Fruit fly (Drosophila melanogaster) S2 (cell line): ENCODE data around the gene Naa60.

ENCODE experiments used
- CG8478 ChIP-seq: fragments of >200 bp; optimal IDR thresholded peaks from 2 replicates; lab custom pipeline; 2018
- CTCF ChIP-seq, 2 experiments: fragments of >200 bp; optimal IDR thresholded peaks; 2 replicates each; lab custom pipeline; 2018

The Naa60 gene

dm6 chr3L:9760151-9760749 lies 33.6 kb downstream of the Naa60 start, which contains the start of gene CG42268:
Gene CG42268, minus strand, starts transcription at chr3L:9760395.
- TF ChIP-seq CTCF (optimal IDR thresholded peaks at IDR 0.05; lab: Kevin White, UChicago) = no peak
- no peak for TF ChIP-seq CG8478 (lab: Kevin White, UChicago)

- TF ChIP-seq CTCF (optimal IDR thresholded peaks at IDR 0.05; lab: Kevin White, UChicago) = no peak
- TF ChIP-seq CG8478 (lab: Kevin White, UChicago) = no peak
Observed at dm6 chr3L:9762036-9762597, 35.4 kb downstream of the Naa60 start.

- TF ChIP-seq CTCF (optimal IDR thresholded peaks at IDR 0.05; lab: Kevin White, UChicago) (no peak), CG8478 (lab: Kevin White, UChicago) (no peak)
Observed at dm6 chr3L:9763389-9763917, 36.8 kb downstream of the Naa60 start, which contains the start of gene Ae2. Gene Ae2, plus strand, starts transcription at chr3L:9763544.

dm6 chr3L:9764307-9764706 lies 37.6 kb downstream of the Naa60 start:
- TF ChIP-seq CG8478 (lab: Kevin White, UChicago) (no peak), CTCF (optimal IDR thresholded peaks at IDR 0.05; lab: Kevin White, UChicago) (no peak)

dm6 chr3L:9764915-9765709 lies 38.4 kb downstream of the Naa60 start:
- TF ChIP-seq CTCF (optimal IDR thresholded peaks at IDR 0.05; lab: Kevin White, UChicago) (no peak), CG8478 (lab: Kevin White, UChicago) (no peak)

- no peak for TF ChIP-seq CG8478 (lab: Kevin White, UChicago)
- TF ChIP-seq CTCF (optimal IDR thresholded peaks at IDR 0.05; lab: Kevin White, UChicago) = no peak
Observed at dm6 chr3L:9765710-9766005, 39.0 kb downstream of the Naa60 start.

dm6 chr3L:9766364-9766763 lies 39.7 kb downstream of the Naa60 start:
- TF ChIP-seq CTCF (optimal IDR thresholded peaks at IDR 0.05; lab: Kevin White, UChicago) = no peak
- no peak for TF ChIP-seq CG8478 (lab: Kevin White, UChicago)

dm6 chr3L:9767636-9768358 lies 41.1 kb downstream of the Naa60 start:
- TF ChIP-seq CG8478 (lab: Kevin White, UChicago) = no peak
- no peak for TF ChIP-seq CTCF (optimal IDR thresholded peaks at IDR 0.05; lab: Kevin White, UChicago)

dm6 chr3L:9768385-9768784 lies 41.7 kb downstream of the Naa60 start:
- no peak for TF ChIP-seq CG8478 (lab: Kevin White, UChicago)
- TF ChIP-seq CTCF (optimal IDR thresholded peaks at IDR 0.05; lab: Kevin White, UChicago) = no peak

- TF ChIP-seq CTCF (optimal IDR thresholded peaks at IDR 0.05; lab: Kevin White, UChicago) (no peak), CG8478 (lab: Kevin White, UChicago) (no peak)
Observed at dm6 chr3L:9775728-9776127, 49.0 kb downstream of the Naa60 start.

- TF ChIP-seq CG8478 (lab: Kevin White, UChicago) = no peak
- TF ChIP-seq CTCF (optimal IDR thresholded peaks at IDR 0.05; lab: Kevin White, UChicago) = no peak
Observed at dm6 chr3L:9776804-9777393, 50.2 kb downstream of the Naa60 start.
